Fruit fly (Drosophila melanogaster) whole organism, embryonic: Measurements from ENCODE around the gene Tim17a2.

ENCODE experiments used
- Ada2b ChIP-seq: fragments of 200-800 bp; sonication (Bioruptor generic); IDR thresholded peaks from 2 replicates; pipeline ENCODE4 v1.3.6; 2022; ENCODE audit warnings: missing biosample characterization, missing genetic modification characterization
- CG10565 ChIP-seq: fragments of 200-800 bp; sonication (Bioruptor generic); optimal IDR thresholded peaks from 3 replicates; lab custom pipeline; 2016; ENCODE audit warnings: missing biosample characterization, mild to moderate bottlenecking, missing genetic modification characterization
- CG11398 ChIP-seq: fragments of 200-800 bp; sonication (Bioruptor generic); optimal IDR thresholded peaks from 2 replicates; lab custom pipeline; 2016; ENCODE audit warnings: missing biosample characterization, missing genetic modification characterization
- CG12219 ChIP-seq: fragments of 200-800 bp; sonication (Bioruptor generic); optimal IDR thresholded peaks from 3 replicates; lab custom pipeline; 2018; ENCODE audit warnings: missing biosample characterization, mild to moderate bottlenecking, missing genetic modification characterization
- CG12769 ChIP-seq: fragments of 200-800 bp; sonication (Bioruptor generic); optimal IDR thresholded peaks from 2 replicates; lab custom pipeline; 2019; ENCODE audit warnings: missing biosample characterization, mild to moderate bottlenecking, missing genetic modification characterization, moderate library complexity
- CG1647 ChIP-seq: fragments of 200-800 bp; sonication (Bioruptor generic); optimal IDR thresholded peaks from 3 replicates; lab custom pipeline; 2016; ENCODE audit warnings: missing biosample characterization, missing genetic modification characterization
- CG17359 ChIP-seq: fragments of 200-800 bp; sonication (Bioruptor generic); optimal IDR thresholded peaks from 3 replicates; lab custom pipeline; 2018; ENCODE audit warnings: missing biosample characterization, mild to moderate bottlenecking, missing genetic modification characterization, moderate library complexity
- CG17568 ChIP-seq: fragments of 200-800 bp; sonication (Bioruptor generic); optimal IDR thresholded peaks from 2 replicates; lab custom pipeline; 2018; ENCODE audit warnings: missing biosample characterization, mild to moderate bottlenecking, missing genetic modification characterization, moderate library complexity
- CG18011 ChIP-seq: fragments of 200-800 bp; sonication (Bioruptor generic); optimal IDR thresholded peaks from 2 replicates; lab custom pipeline; 2017; ENCODE audit warnings: missing biosample characterization, missing genetic modification characterization, mild to moderate bottlenecking, moderate library complexity, missing genotype
- CG18476 ChIP-seq: fragments of 200-800 bp; sonication (Bioruptor generic); optimal IDR thresholded peaks from 2 replicates; lab custom pipeline; 2016; ENCODE audit warnings: missing biosample characterization, mild to moderate bottlenecking, missing genetic modification characterization
- CG18599 ChIP-seq: fragments of 200-800 bp; sonication (Bioruptor generic); optimal IDR thresholded peaks from 3 replicates; lab custom pipeline; 2017; ENCODE audit warnings: missing biosample characterization, missing genetic modification characterization, mild to moderate bottlenecking, moderate library complexity, missing genetic modification reagents
- CG3065 ChIP-seq: fragments of 200-800 bp; sonication (Bioruptor generic); optimal IDR thresholded peaks from 2 replicates; lab custom pipeline; 2016; ENCODE audit warnings: missing biosample characterization, missing genetic modification characterization
- CG32532 ChIP-seq: fragments of 200-800 bp; sonication (Bioruptor generic); IDR thresholded peaks from 2 replicates; pipeline ENCODE4 v1.3.6; 2022; ENCODE audit warnings: missing biosample characterization, missing genetic modification characterization
- CG33213 ChIP-seq: fragments of 200-800 bp; sonication (Bioruptor generic); optimal IDR thresholded peaks from 3 replicates; lab custom pipeline; 2016; ENCODE audit warnings: missing biosample characterization, missing genetic modification characterization
- CG4360 ChIP-seq: fragments of 200-800 bp; sonication (Bioruptor generic); IDR thresholded peaks from 2 replicates; pipeline ENCODE4 v1.3.6; 2022; ENCODE audit warnings: missing biosample characterization, missing genetic modification characterization
- CG4424 ChIP-seq: fragments of 200-800 bp; sonication (Bioruptor generic); optimal IDR thresholded peaks from 3 replicates; lab custom pipeline; 2016; ENCODE audit warnings: missing biosample characterization, missing genetic modification characterization
- CG7372 ChIP-seq: fragments of 200-800 bp; sonication (Bioruptor generic); IDR thresholded peaks from 2 replicates; pipeline ENCODE4 v1.3.6; 2022; ENCODE audit warnings: missing biosample characterization, missing genetic modification characterization
- CG8765 ChIP-seq: fragments of 200-800 bp; sonication (Bioruptor generic); IDR thresholded peaks from 2 replicates; pipeline ENCODE4 v1.3.6; 2022; ENCODE audit warnings: missing biosample characterization, missing genetic modification characterization
- CG8944 ChIP-seq: fragments of 200-800 bp; sonication (Bioruptor generic); optimal IDR thresholded peaks from 3 replicates; lab custom pipeline; 2016; ENCODE audit warnings: missing biosample characterization, missing genetic modification characterization
- CG9797 ChIP-seq: fragments of 200-800 bp; sonication (Bioruptor generic); optimal IDR thresholded peaks from 3 replicates; lab custom pipeline; 2018; ENCODE audit warnings: missing biosample characterization, mild to moderate bottlenecking, missing genetic modification characterization
- CG9817 ChIP-seq: fragments of 200-800 bp; sonication (Bioruptor generic); optimal IDR thresholded peaks from 2 replicates; lab custom pipeline; 2018; ENCODE audit warnings: missing biosample characterization, mild to moderate bottlenecking, missing genetic modification characterization, moderate library complexity
- HLH3B ChIP-seq: fragments of 200-800 bp; sonication (Bioruptor generic); IDR thresholded peaks from 2 replicates; pipeline ENCODE4 v1.3.6; 2022; ENCODE audit warnings: missing biosample characterization, missing genetic modification characterization
- HLH4C ChIP-seq: fragments of 200-800 bp; sonication (Bioruptor generic); IDR thresholded peaks from 3 replicates; pipeline ENCODE4 v1.3.6; 2022; ENCODE audit warnings: missing biosample characterization, missing genetic modification characterization; ENCODE audit not compliant: partially characterized antibody
- HmgZ ChIP-seq: fragments of 200-800 bp; sonication (Bioruptor generic); optimal IDR thresholded peaks from 2 replicates; lab custom pipeline; 2018; ENCODE audit warnings: missing biosample characterization, mild to moderate bottlenecking, missing genetic modification characterization
- Hmr ChIP-seq: fragments of 200-800 bp; sonication (Bioruptor generic); optimal IDR thresholded peaks from 3 replicates; lab custom pipeline; 2017; ENCODE audit warnings: mild to moderate bottlenecking, missing biosample characterization, missing genetic modification reagents, missing genetic modification characterization
- Hr51 ChIP-seq, 2 experiments: fragments of 200-800 bp; sonication (Bioruptor generic); optimal IDR thresholded peaks; 2 replicates in 1 of 2; 3 replicates in 1 of 2; lab custom pipeline; 2016 to 2018; ENCODE audit warnings: missing biosample characterization in 2 of 2, missing genetic modification characterization in 2 of 2, mild to moderate bottlenecking in 1 of 2, moderate library complexity in 1 of 2
- Hr78 ChIP-seq, 2 experiments: fragments of 200-800 bp in 1 of 2; fragments of >200 bp in 1 of 2; sonication (Bioruptor generic) in 1 of 2; optimal IDR thresholded peaks; 2 replicates each; lab custom pipeline; 2017 to 2019; ENCODE audit warnings: missing biosample characterization in 2 of 2, missing genetic modification characterization in 2 of 2, mild to moderate bottlenecking in 1 of 2, moderate library complexity in 1 of 2
- Oli ChIP-seq: fragments of 200-800 bp; sonication (Bioruptor generic); optimal IDR thresholded peaks from 2 replicates; lab custom pipeline; 2018; ENCODE audit warnings: missing biosample characterization, mild to moderate bottlenecking, missing genetic modification characterization, moderate library complexity
- Ptx1 ChIP-seq: fragments of 200-800 bp; sonication (Bioruptor generic); IDR thresholded peaks from 2 replicates; pipeline ENCODE4 v1.3.6; 2022; ENCODE audit warnings: missing biosample characterization, missing genetic modification characterization
- Rx ChIP-seq: fragments of 200-800 bp; sonication (Bioruptor generic); IDR thresholded peaks from 2 replicates; pipeline ENCODE4 v1.3.6; 2022; ENCODE audit warnings: missing biosample characterization, missing genetic modification characterization
- Sox102F ChIP-seq: fragments of 200-800 bp; sonication (Bioruptor generic); optimal IDR thresholded peaks from 2 replicates; lab custom pipeline; 2018; ENCODE audit warnings: missing biosample characterization, mild to moderate bottlenecking, missing genetic modification characterization, moderate library complexity
- Sry-β ChIP-seq: fragments of 200-800 bp; sonication (Bioruptor generic); optimal IDR thresholded peaks from 2 replicates; lab custom pipeline; 2018; ENCODE audit warnings: missing biosample characterization, mild to moderate bottlenecking, missing genetic modification characterization, moderate library complexity
- Sry-δ ChIP-seq: fragments of 200-800 bp; sonication (Bioruptor generic); optimal IDR thresholded peaks from 2 replicates; lab custom pipeline; 2016; ENCODE audit warnings: missing biosample characterization, missing genetic modification characterization
- Stat92E ChIP-seq, 3 experiments: fragments of >200 bp in 2 of 3; fragments of 200-800 bp in 1 of 3; sonication (Bioruptor generic) in 1 of 3; optimal IDR thresholded peaks; 2 replicates each; lab custom pipeline; 2017 to 2019; ENCODE audit warnings: missing biosample characterization in 3 of 3, missing genetic modification characterization in 3 of 3, mild to moderate bottlenecking in 1 of 3, moderate library complexity in 1 of 3
- Xbp1 ChIP-seq: fragments of 200-800 bp; sonication (Bioruptor generic); optimal IDR thresholded peaks from 3 replicates; lab custom pipeline; 2016; ENCODE audit warnings: missing biosample characterization, mild to moderate bottlenecking, missing genetic modification characterization
- Xrp1 ChIP-seq: fragments of 200-800 bp; sonication (Bioruptor generic); IDR thresholded peaks from 2 replicates; pipeline ENCODE4 v1.3.6; 2022; ENCODE audit warnings: missing biosample characterization, missing genetic modification characterization
- chinmo ChIP-seq: fragments of 200-800 bp; sonication (Bioruptor generic); IDR thresholded peaks from 4 replicates; pipeline ENCODE4 v1.3.6; 2022; ENCODE audit warnings: missing biosample characterization, missing genetic modification characterization; ENCODE audit not compliant: partially characterized antibody
- emc ChIP-seq: fragments of 200-800 bp; sonication (Bioruptor generic); optimal IDR thresholded peaks from 2 replicates; lab custom pipeline; 2016; ENCODE audit warnings: missing biosample characterization, missing genetic modification characterization
- fd64A ChIP-seq: fragments of 200-800 bp; sonication (Bioruptor generic); optimal IDR thresholded peaks from 3 replicates; lab custom pipeline; 2018; ENCODE audit warnings: missing biosample characterization, mild to moderate bottlenecking, missing genetic modification characterization
- grn ChIP-seq: fragments of 200-800 bp; sonication (Bioruptor generic); optimal IDR thresholded peaks from 3 replicates; lab custom pipeline; 2017; ENCODE audit warnings: missing biosample characterization, missing genetic modification characterization
- jing ChIP-seq: fragments of 200-800 bp; sonication (Bioruptor generic); optimal IDR thresholded peaks from 2 replicates; lab custom pipeline; 2018; ENCODE audit warnings: missing biosample characterization, mild to moderate bottlenecking, missing genetic modification characterization
- kah ChIP-seq: fragments of 200-800 bp; sonication (Bioruptor generic); optimal IDR thresholded peaks from 2 replicates; lab custom pipeline; 2018; ENCODE audit warnings: missing biosample characterization, mild to moderate bottlenecking, missing genetic modification characterization
- ken ChIP-seq: fragments of 200-800 bp; sonication (Bioruptor generic); IDR thresholded peaks from 3 replicates; pipeline ENCODE4 v1.3.6; 2022; ENCODE audit warnings: missing biosample characterization, missing genetic modification characterization
- mam ChIP-seq: fragments of 200-800 bp; sonication (Bioruptor generic); optimal IDR thresholded peaks from 3 replicates; lab custom pipeline; 2016; ENCODE audit warnings: missing biosample characterization, missing genetic modification characterization
- onecut ChIP-seq: fragments of 200-800 bp; sonication (Bioruptor generic); IDR thresholded peaks from 2 replicates; pipeline ENCODE4 v1.3.6; 2022; ENCODE audit warnings: missing biosample characterization, missing genetic modification characterization
- sens-2 ChIP-seq: fragments of 200-800 bp; sonication (Bioruptor generic); IDR thresholded peaks from 2 replicates; pipeline ENCODE4 v1.3.6; 2022; ENCODE audit warnings: missing biosample characterization, missing genetic modification characterization
- sim ChIP-seq: fragments of 200-800 bp; sonication (Bioruptor generic); IDR thresholded peaks from 2 replicates; pipeline ENCODE4 v1.3.6; 2022; ENCODE audit warnings: missing biosample characterization, missing genetic modification characterization
- slp2 ChIP-seq: fragments of 200-800 bp; sonication (Bioruptor generic); optimal IDR thresholded peaks from 2 replicates; lab custom pipeline; 2016; ENCODE audit warnings: missing biosample characterization, missing genetic modification characterization
- tna ChIP-seq: fragments of 200-800 bp; sonication (Bioruptor generic); IDR thresholded peaks from 2 replicates; pipeline ENCODE4 v1.3.6; 2022; ENCODE audit warnings: missing biosample characterization, missing genetic modification characterization; ENCODE audit not compliant: partially characterized antibody
- yki ChIP-seq: fragments of >200 bp; optimal IDR thresholded peaks from 3 replicates; lab custom pipeline; 2018

The Tim17a2 gene

DNA sequence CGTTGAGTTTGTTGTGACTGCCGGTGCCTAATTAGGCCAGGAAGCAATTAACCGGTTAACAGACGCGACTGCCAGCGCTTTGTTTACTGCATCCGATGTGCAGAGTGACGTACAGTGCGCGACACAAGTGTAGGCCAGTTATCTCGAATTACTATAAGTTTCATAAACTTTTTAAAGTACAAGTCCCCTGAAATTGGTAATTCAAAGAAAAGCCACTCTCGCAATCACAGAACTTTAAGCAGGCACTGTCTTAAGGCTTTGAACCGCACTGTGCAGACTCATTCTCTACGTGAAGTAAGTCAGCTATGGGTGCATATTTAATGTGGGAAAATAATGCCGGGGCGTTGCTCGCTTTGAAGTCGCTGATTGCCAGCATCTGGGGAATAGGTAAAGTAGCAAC lies 53.0 kb downstream of the Tim17a2 start (continued):
- TF ChIP-seq HLH3B (GFP tag; lab: Robert Waterston, UW), result peak; percentile 43; the same call in 1 of the 2 replicates
- TF ChIP-seq CG4424 (GFP tag; lab: Kevin White, UChicago), result peak; percentile 1
- no peak for TF ChIP-seq CG8944 (GFP tag; lab: Kevin White, UChicago)
- no peak for TF ChIP-seq Sry-β (GFP tag; lab: Kevin White, UChicago)
- no peak for TF ChIP-seq chinmo (GFP tag; lab: Robert Waterston, UW)
- TF ChIP-seq ken (GFP tag; lab: Robert Waterston, UW), result 0 out of 3 replicates have a peak, but pooled peaks have one; percentile 27
- TF ChIP-seq Stat92E (GFP tag; optimal IDR thresholded peaks at IDR 0.05; lab: Kevin White, UChicago), result peak in 1 of 3 experiments; percentile 0
- TF ChIP-seq CG18599, result no peak
- TF ChIP-seq yki (lab: Kevin White, UChicago), result no peak
- no peak for TF ChIP-seq CG3065
- no peak for TF ChIP-seq Hr78 (GFP tag; optimal IDR thresholded peaks at IDR 0.05; lab: Kevin White, UChicago)
- TF ChIP-seq CG17359 (tag; lab: Kevin White, UChicago), result peak; percentile 66
- TF ChIP-seq CG12769 (tag; lab: Kevin White, UChicago), result peak; percentile 10
- peak; percentile 74 for TF ChIP-seq Sox102F (GFP tag; lab: Kevin White, UChicago)
- TF ChIP-seq onecut, result peak; percentile 30; the same call in 1 of the 2 replicates
- TF ChIP-seq slp2 (GFP tag; lab: Kevin White, UChicago), result no peak
- peak; percentile 27 for TF ChIP-seq CG1647 (GFP tag; lab: Kevin White, UChicago)
- no peak for TF ChIP-seq CG32532
- TF ChIP-seq CG18011, result no peak
- TF ChIP-seq HmgZ (tag; lab: Kevin White, UChicago), result no peak
- no peak for TF ChIP-seq CG8765
- no peak for TF ChIP-seq grn
- TF ChIP-seq CG4360 (GFP tag; lab: Robert Waterston, UW), result 0 out of 2 replicates have a peak, but pooled peaks have one; percentile 35
- TF ChIP-seq Hr51 (GFP tag; optimal IDR thresholded peaks at IDR 0.05; lab: Kevin White, UChicago), result peak in 1 of 2 experiments; percentile 49
- TF ChIP-seq CG12219, result peak; percentile 11
- no peak for TF ChIP-seq sim
- no peak for TF ChIP-seq Hmr (GFP tag; lab: Kevin White, UChicago)
- TF ChIP-seq Xrp1 (GFP tag; lab: Robert Waterston, UW), result peak; percentile 52; the same call in 1 of the 2 replicates
- TF ChIP-seq jing, result peak; percentile 19
- 0 out of 2 replicates have a peak, but pooled peaks have one; percentile 51 for TF ChIP-seq Rx
- TF ChIP-seq CG17568 (GFP tag; lab: Kevin White, UChicago), result no peak
- TF ChIP-seq CG33213, result no peak
- no peak for TF ChIP-seq kah
- no peak for TF ChIP-seq tna (GFP tag; lab: Robert Waterston, UW)
- TF ChIP-seq Ada2b (GFP tag; lab: Robert Waterston, UW), result peak; percentile 46; the same call in 1 of the 2 replicates
- peak; percentile 46 for TF ChIP-seq Xbp1 (GFP tag; lab: Kevin White, UChicago)
- TF ChIP-seq CG11398, result no peak
- TF ChIP-seq Sry-δ, result peak; percentile 1
- TF ChIP-seq CG10565 (GFP tag; lab: Kevin White, UChicago), result no peak
- TF ChIP-seq CG18476 (GFP tag; lab: Kevin White, UChicago), result no peak
- TF ChIP-seq CG9817, result no peak
- no peak for TF ChIP-seq HLH4C (GFP tag; lab: Robert Waterston, UW)
- TF ChIP-seq sens-2, result 0 out of 2 replicates have a peak, but pooled peaks have one; percentile 16
- TF ChIP-seq CG7372 (GFP tag; lab: Robert Waterston, UW), result 0 out of 2 replicates have a peak, but pooled peaks have one; percentile 9
- TF ChIP-seq Oli (tag; lab: Kevin White, UChicago), result peak; percentile 58
- TF ChIP-seq fd64A, result peak; percentile 28
- no peak for TF ChIP-seq emc (GFP tag; lab: Kevin White, UChicago)
- no peak for TF ChIP-seq CG9797 (GFP tag; lab: Kevin White, UChicago)
- TF ChIP-seq mam (GFP tag; lab: Kevin White, UChicago), result no peak
- TF ChIP-seq Ptx1 (GFP tag; lab: Robert Waterston, UW), result peak; percentile 54; the same call in 1 of the 2 replicates
